Worm (Caenorhabditis elegans): ENCODE results near the gene lgc-11.

Gene lgc-11

ce11 chrX:7548158-7548557, 41.7 kb upstream of the lgc-11 start, which contains the start of gene F46C8.1:
F46C8.1 (plus strand) TSS chrX:7548458.
- TF ChIP-seq unc-39 (tag; optimal IDR thresholded peaks at IDR 0.05) (no peak), ceh-83 (GFP tag; optimal IDR thresholded peaks at IDR 0.05) (no peak), mab-5 (tag; optimal IDR thresholded peaks at IDR 0.05) (no peak), lin-13 (tag; optimal IDR thresholded peaks at IDR 0.05) (no peak), unc-120 (tag; optimal IDR thresholded peaks at IDR 0.05; ENCODE audit: poor library complexity, severe bottlenecking) (no peak), zip-8 (tag; optimal IDR thresholded peaks at IDR 0.05) (no peak), sptf-1 (tag; optimal IDR thresholded peaks at IDR 0.05) (no peak), nhr-12 (tag; optimal IDR thresholded peaks at IDR 0.05) (no peak), nhr-28 (tag; optimal IDR thresholded peaks at IDR 0.05) (no peak), cnd-1 (tag; optimal IDR thresholded peaks at IDR 0.05) (no peak), sem-2 (GFP tag; optimal IDR thresholded peaks at IDR 0.05) (no peak), ceh-43 (GFP tag; optimal IDR thresholded peaks at IDR 0.05) (no peak), ztf-11 (tag; optimal IDR thresholded peaks at IDR 0.05) (no peak), lsy-2 (tag; optimal IDR thresholded peaks at IDR 0.05) (no peak), nhr-237 (tag; optimal IDR thresholded peaks at IDR 0.05) (no peak), hlh-1 (tag; optimal IDR thresholded peaks at IDR 0.05) (no peak), snpc-4 (tag; optimal IDR thresholded peaks at IDR 0.05) (no peak), pha-4 (tag; optimal IDR thresholded peaks at IDR 0.05) (no peak)

- TF ChIP-seq mab-5 (tag; optimal IDR thresholded peaks at IDR 0.05) (no peak), blmp-1 (tag; optimal IDR thresholded peaks at IDR 0.05) (no peak), hlh-1 (tag; optimal IDR thresholded peaks at IDR 0.05) (no peak), ces-1 (GFP tag; optimal IDR thresholded peaks at IDR 0.05) (no peak), nhr-76 (tag; optimal IDR thresholded peaks at IDR 0.05) (no peak), zip-8 (tag; optimal IDR thresholded peaks at IDR 0.05) (no peak), mls-2 (tag; optimal IDR thresholded peaks at IDR 0.05) (no peak)
Observed at ce11 chrX:7547696-7548095, 41.3 kb upstream of the lgc-11 start.

- TF ChIP-seq ham-2 (GFP tag; optimal IDR thresholded peaks at IDR 0.05) (peak; percentile 12), snpc-4 (tag; optimal IDR thresholded peaks at IDR 0.05) (no peak)
Observed at ce11 chrX:7546509-7546908, 40.1 kb upstream of the lgc-11 start, which contains the start of gene col-174. col-174 (plus strand) TSS chrX:7546809.

ce11 chrX:7541078-7541477, 34.6 kb upstream of the lgc-11 start:
- TF ChIP-seq snpc-4 (tag; optimal IDR thresholded peaks at IDR 0.05) (no peak), nhr-237 (tag; optimal IDR thresholded peaks at IDR 0.05) (no peak), lin-32 (GFP tag; optimal IDR thresholded peaks at IDR 0.05) (no peak), nhr-76 (tag; optimal IDR thresholded peaks at IDR 0.05) (no peak), lsy-2 (tag; optimal IDR thresholded peaks at IDR 0.05) (no peak), pha-4 (tag; optimal IDR thresholded peaks at IDR 0.05) (no peak)

ce11 chrX:7540033-7540432, 33.6 kb upstream of the lgc-11 start, which contains the start of gene glb-16:
glb-16 (minus strand) TSS chrX:7540133.
- TF ChIP-seq zip-8 (tag; optimal IDR thresholded peaks at IDR 0.05) (no peak), ceh-83 (GFP tag; optimal IDR thresholded peaks at IDR 0.05) (no peak), sptf-1 (tag; optimal IDR thresholded peaks at IDR 0.05) (no peak), pha-4 (tag; optimal IDR thresholded peaks at IDR 0.05) (no peak), ham-2 (GFP tag; optimal IDR thresholded peaks at IDR 0.05) (no peak), elt-1 (tag; optimal IDR thresholded peaks at IDR 0.05; ENCODE audit: borderline replicate concordance, insufficient read depth) (no peak), nhr-12 (tag; optimal IDR thresholded peaks at IDR 0.05) (no peak), tbx-8 (GFP tag; optimal IDR thresholded peaks at IDR 0.05) (no peak), drap-1 (GFP tag; optimal IDR thresholded peaks at IDR 0.05) (no peak), blmp-1 (tag; optimal IDR thresholded peaks at IDR 0.05) (no peak), sem-2 (GFP tag; optimal IDR thresholded peaks at IDR 0.05) (no peak), lin-13 (tag; optimal IDR thresholded peaks at IDR 0.05) (no peak), ceh-43 (GFP tag; optimal IDR thresholded peaks at IDR 0.05) (no peak), M03D4.4 (tag; optimal IDR thresholded peaks at IDR 0.05) (no peak), flh-1 (GFP tag; optimal IDR thresholded peaks at IDR 0.05) (no peak), cnd-1 (tag; optimal IDR thresholded peaks at IDR 0.05) (no peak), mls-2 (tag; optimal IDR thresholded peaks at IDR 0.05) (no peak)

ce11 chrX:7537742-7538268, 31.4 kb upstream of the lgc-11 start, which contains the start of gene dpy-7:
dpy-7 (minus strand) TSS chrX:7537792.
- TF ChIP-seq nhr-2 (tag; optimal IDR thresholded peaks at IDR 0.05) (no peak), cnd-1 (tag; optimal IDR thresholded peaks at IDR 0.05) (no peak), ceh-39 (tag; optimal IDR thresholded peaks at IDR 0.05) (no peak), mls-2 (tag; optimal IDR thresholded peaks at IDR 0.05) (no peak), lsy-2 (tag; optimal IDR thresholded peaks at IDR 0.05) (no peak), nhr-237 (tag; optimal IDR thresholded peaks at IDR 0.05) (no peak), elt-1 (tag; optimal IDR thresholded peaks at IDR 0.05; ENCODE audit: borderline replicate concordance, insufficient read depth) (peak; percentile 86), unc-39 (tag; optimal IDR thresholded peaks at IDR 0.05) (no peak), ham-2 (GFP tag; optimal IDR thresholded peaks at IDR 0.05) (peak; percentile 18)
